Worm (Caenorhabditis elegans) whole organism, L1 larva: ENCODE results near the gene M02E1.3.

Experiments
- C04F5.9 ChIP-seq: sonication (generic microtip); optimal IDR thresholded peaks from 2 replicates; lab custom pipeline; 2016; ENCODE audit warnings: missing genetic modification characterization, missing compliant biosample characterization
- F16B12.6 ChIP-seq: fragments of 150-350 bp; optimal IDR thresholded peaks from 2 replicates; lab custom pipeline; 2014; ENCODE audit warnings: missing biosample characterization, missing genetic modification characterization
- Y116A8C.19 ChIP-seq: sonication (generic microtip); optimal IDR thresholded peaks from 2 replicates; lab custom pipeline; 2016; ENCODE audit warnings: missing compliant biosample characterization, missing genetic modification characterization, borderline replicate concordance
- aha-1 ChIP-seq: fragments of 150-350 bp; optimal IDR thresholded peaks from 2 replicates; lab custom pipeline; 2014; ENCODE audit warnings: missing biosample characterization, missing genetic modification characterization
- alr-1 ChIP-seq: fragments of 200-800 bp; sonication (Bioruptor generic); optimal IDR thresholded peaks from 2 replicates; lab custom pipeline; 2018; ENCODE audit warnings: borderline replicate concordance, mild to moderate bottlenecking, missing genetic modification characterization, missing compliant biosample characterization
- aly-2 ChIP-seq: fragments of 150-350 bp; optimal IDR thresholded peaks from 2 replicates; lab custom pipeline; 2014; ENCODE audit warnings: missing biosample characterization, missing genetic modification characterization
- ceh-63 ChIP-seq: fragments of 200-800 bp; sonication (Bioruptor generic); optimal IDR thresholded peaks from 2 replicates; lab custom pipeline; 2018; ENCODE audit warnings: mild to moderate bottlenecking, missing genetic modification characterization, missing compliant biosample characterization
- ceh-88 ChIP-seq: fragments of 200-800 bp; sonication (Bioruptor generic); IDR thresholded peaks from 2 replicates; pipeline ENCODE4 v1.3.6; 2022; ENCODE audit warnings: missing genetic modification characterization, missing compliant biosample characterization
- ceh-90 ChIP-seq: sonication (generic microtip); optimal IDR thresholded peaks from 2 replicates; lab custom pipeline; 2016; ENCODE audit warnings: missing genetic modification characterization, missing compliant biosample characterization
- dpl-1 ChIP-seq, 3 experiments: fragments of 150-350 bp in 2 of 3; sonication (generic microtip) in 1 of 3; optimal IDR thresholded peaks; 2 replicates each; lab custom pipeline; 2014 to 2017; ENCODE audit warnings: missing biosample characterization in 3 of 3, missing genetic modification characterization in 3 of 3, missing genetic modification reagents in 3 of 3
- dsc-1 ChIP-seq: sonication (generic microtip); optimal IDR thresholded peaks from 2 replicates; lab custom pipeline; 2016; ENCODE audit warnings: mild to moderate bottlenecking, missing genetic modification characterization, missing compliant biosample characterization
- efl-1 ChIP-seq, 4 experiments: fragments of 150-350 bp; optimal IDR thresholded peaks in 3 of 4; peaks in 1 of 4; 1 replicate in 1 of 4; 2 replicates in 3 of 4; lab custom pipeline; 2014; ENCODE audit warnings: missing biosample characterization in 2 of 4, missing genetic modification characterization in 2 of 4, missing genetic modification reagents in 2 of 4
- egl-27 ChIP-seq, 2 experiments: fragments of 150-350 bp in 1 of 2; sonication (generic microtip); optimal IDR thresholded peaks; 3 replicates each; lab custom pipeline; 2017 to 2018; ENCODE audit warnings: missing biosample characterization in 2 of 2, missing genetic modification characterization in 2 of 2, missing genetic modification reagents in 2 of 2
- elt-2 ChIP-seq: sonication (generic microtip); optimal IDR thresholded peaks from 2 replicates; lab custom pipeline; 2016; ENCODE audit warnings: missing genetic modification characterization, mild to moderate bottlenecking, inconsistent platforms, missing compliant biosample characterization, missing genetic modification reagents
- ets-5 ChIP-seq: fragments of 200-800 bp; sonication (Bioruptor generic); IDR thresholded peaks from 2 replicates; pipeline ENCODE4 v1.3.6; 2022; ENCODE audit warnings: missing genetic modification characterization, missing compliant biosample characterization
- fkh-10 ChIP-seq: sonication (generic microtip); optimal IDR thresholded peaks from 2 replicates; lab custom pipeline; 2017; ENCODE audit warnings: missing biosample characterization, missing genetic modification reagents, missing genetic modification characterization
- fkh-4 ChIP-seq: sonication (generic microtip); optimal IDR thresholded peaks from 2 replicates; lab custom pipeline; 2016; ENCODE audit warnings: missing compliant biosample characterization, missing genetic modification characterization, borderline replicate concordance
- fos-1 ChIP-seq: fragments of 150-350 bp; optimal IDR thresholded peaks from 2 replicates; lab custom pipeline; 2014; ENCODE audit warnings: missing biosample characterization, missing genetic modification characterization
- grh-1 ChIP-seq: fragments of 200-800 bp; sonication (Bioruptor generic); IDR thresholded peaks from 2 replicates; pipeline ENCODE4 v1.3.6; 2022; ENCODE audit warnings: missing genetic modification reagents, missing genetic modification characterization, missing compliant biosample characterization
- hlh-17 ChIP-seq: fragments of 200-800 bp; sonication (Bioruptor generic); optimal IDR thresholded peaks from 2 replicates; lab custom pipeline; 2018; ENCODE audit warnings: missing genetic modification characterization, mild to moderate bottlenecking, missing compliant biosample characterization, moderate library complexity, borderline replicate concordance
- hlh-4 ChIP-seq: sonication (generic microtip); optimal IDR thresholded peaks from 2 replicates; lab custom pipeline; 2016; ENCODE audit warnings: mild to moderate bottlenecking, missing genetic modification characterization, missing compliant biosample characterization
- hpl-2 ChIP-seq: fragments of 150-350 bp; optimal IDR thresholded peaks from 2 replicates; lab custom pipeline; 2014; ENCODE audit warnings: missing biosample characterization, missing genetic modification reagents, missing genetic modification characterization
- jun-1 ChIP-seq: fragments of 150-350 bp; optimal IDR thresholded peaks from 2 replicates; lab custom pipeline; 2014; ENCODE audit warnings: missing biosample characterization, missing genetic modification reagents, missing genetic modification characterization
- lin-13 ChIP-seq: fragments of 150-350 bp; optimal IDR thresholded peaks from 2 replicates; lab custom pipeline; 2014; ENCODE audit warnings: missing biosample characterization, missing genetic modification reagents, missing genetic modification characterization
- lin-35 ChIP-seq, 2 experiments: fragments of 150-350 bp; optimal IDR thresholded peaks; 2 replicates each; lab custom pipeline; 2014; ENCODE audit warnings: missing biosample characterization in 2 of 2, missing genetic modification characterization in 2 of 2, missing genetic modification reagents in 2 of 2
- lin-39 ChIP-seq: fragments of 150-350 bp; optimal IDR thresholded peaks from 2 replicates; lab custom pipeline; 2014; ENCODE audit warnings: missing biosample characterization, missing genetic modification reagents, missing genetic modification characterization
- lsy-2 ChIP-seq, 2 experiments: fragments of 150-350 bp; optimal IDR thresholded peaks; 2 replicates each; lab custom pipeline; 2014; ENCODE audit warnings: missing biosample characterization in 2 of 2, missing genetic modification characterization in 2 of 2
- mdl-1 ChIP-seq, 2 experiments: fragments of 150-350 bp; optimal IDR thresholded peaks; 2 replicates each; lab custom pipeline; 2014 to 2017; ENCODE audit warnings: missing biosample characterization in 2 of 2, missing genetic modification characterization in 2 of 2, inconsistent platforms in 1 of 2
- mef-2 ChIP-seq: fragments of 150-350 bp; optimal IDR thresholded peaks from 2 replicates; lab custom pipeline; 2014; ENCODE audit warnings: missing biosample characterization, missing genetic modification characterization
- nhr-11 ChIP-seq: fragments of 150-350 bp; optimal IDR thresholded peaks from 2 replicates; lab custom pipeline; 2014; ENCODE audit warnings: missing biosample characterization, missing genetic modification characterization
- nhr-19 ChIP-seq: fragments of 200-800 bp; sonication (Bioruptor generic); conservative IDR thresholded peaks from 2 replicates; pipeline ENCODE4 v1.3.6; 2022; ENCODE audit warnings: missing genetic modification characterization, missing compliant biosample characterization
- nhr-237 ChIP-seq: fragments of 150-350 bp; optimal IDR thresholded peaks from 2 replicates; lab custom pipeline; 2014; ENCODE audit warnings: missing biosample characterization, missing genetic modification characterization
- nhr-71 ChIP-seq: sonication (generic microtip); optimal IDR thresholded peaks from 2 replicates; lab custom pipeline; 2016; ENCODE audit warnings: mild to moderate bottlenecking, missing genetic modification characterization, moderate library complexity, missing compliant biosample characterization
- nhr-77 ChIP-seq: fragments of 150-350 bp; optimal IDR thresholded peaks from 2 replicates; lab custom pipeline; 2014; ENCODE audit warnings: missing biosample characterization, missing genetic modification characterization
- nhr-84 ChIP-seq: sonication (generic microtip); optimal IDR thresholded peaks from 2 replicates; lab custom pipeline; 2017; ENCODE audit warnings: missing biosample characterization, missing genetic modification characterization
- nhr-85 ChIP-seq: sonication (generic microtip); peaks from one replicate; lab custom pipeline; 2016; ENCODE audit warnings: missing genetic modification characterization, inconsistent platforms, missing compliant biosample characterization
- pag-3 ChIP-seq: sonication (generic microtip); optimal IDR thresholded peaks from 2 replicates; lab custom pipeline; 2017; ENCODE audit warnings: missing genetic modification characterization, mild to moderate bottlenecking, missing compliant biosample characterization, antibody characterized with exemption, borderline replicate concordance; ENCODE audit not compliant: insufficient read depth
- pax-3 ChIP-seq: fragments of 200-800 bp; sonication (Bioruptor generic); optimal IDR thresholded peaks from 2 replicates; lab custom pipeline; 2018; ENCODE audit warnings: mild to moderate bottlenecking, missing genetic modification characterization, moderate library complexity, missing compliant biosample characterization
- pqm-1 ChIP-seq: sonication (generic microtip); optimal IDR thresholded peaks from 3 replicates; lab custom pipeline; 2017; ENCODE audit warnings: missing biosample characterization, missing genetic modification characterization
- rnt-1 ChIP-seq: sonication (generic microtip); optimal IDR thresholded peaks from 2 replicates; lab custom pipeline; 2016; ENCODE audit warnings: mild to moderate bottlenecking, missing genetic modification characterization, moderate library complexity, missing compliant biosample characterization
- skn-1 ChIP-seq: fragments of 150-350 bp; optimal IDR thresholded peaks from 2 replicates; lab custom pipeline; 2014; ENCODE audit warnings: missing biosample characterization, missing genetic modification characterization
- snpc-4 ChIP-seq: fragments of 150-350 bp; optimal IDR thresholded peaks from 2 replicates; lab custom pipeline; 2014; ENCODE audit warnings: missing biosample characterization, missing genetic modification characterization
- snu-23 ChIP-seq: sonication (generic microtip); optimal IDR thresholded peaks from 2 replicates; lab custom pipeline; 2016; ENCODE audit warnings: missing genetic modification characterization, missing compliant biosample characterization
- sox-4 ChIP-seq: sonication (generic microtip); optimal IDR thresholded peaks from 2 replicates; lab custom pipeline; 2016; ENCODE audit warnings: missing genetic modification characterization, missing compliant biosample characterization
- sptf-1 ChIP-seq: fragments of 150-350 bp; optimal IDR thresholded peaks from 2 replicates; lab custom pipeline; 2014; ENCODE audit warnings: missing biosample characterization, missing genetic modification characterization
- sup-37 ChIP-seq: fragments of 200-800 bp; sonication (Bioruptor generic); optimal IDR thresholded peaks from 2 replicates; lab custom pipeline; 2018; ENCODE audit warnings: mild to moderate bottlenecking, missing genetic modification characterization, missing compliant biosample characterization
- swsn-7 ChIP-seq: sonication (generic microtip); optimal IDR thresholded peaks from 2 replicates; lab custom pipeline; 2016; ENCODE audit warnings: missing genetic modification characterization, missing compliant biosample characterization
- tlp-1 ChIP-seq: fragments of 150-350 bp; optimal IDR thresholded peaks from 2 replicates; lab custom pipeline; 2014; ENCODE audit warnings: missing biosample characterization, missing genetic modification characterization
- unc-30 ChIP-seq: sonication (generic microtip); optimal IDR thresholded peaks from 2 replicates; lab custom pipeline; 2017; ENCODE audit warnings: missing biosample characterization, missing genetic modification characterization
- unc-62 ChIP-seq: fragments of 150-350 bp; optimal IDR thresholded peaks from 2 replicates; lab custom pipeline; 2014; ENCODE audit warnings: missing biosample characterization, missing genetic modification reagents, missing genetic modification characterization
- xbp-1 ChIP-seq: sonication (generic microtip); optimal IDR thresholded peaks from 2 replicates; lab custom pipeline; 2016; ENCODE audit warnings: missing genetic modification characterization, missing compliant biosample characterization
- zip-4 ChIP-seq: fragments of 200-800 bp; sonication (Bioruptor generic); optimal IDR thresholded peaks from 2 replicates; lab custom pipeline; 2018; ENCODE audit warnings: mild to moderate bottlenecking, missing genetic modification characterization, moderate library complexity, missing compliant biosample characterization

The M02E1.3 gene

DNA sequence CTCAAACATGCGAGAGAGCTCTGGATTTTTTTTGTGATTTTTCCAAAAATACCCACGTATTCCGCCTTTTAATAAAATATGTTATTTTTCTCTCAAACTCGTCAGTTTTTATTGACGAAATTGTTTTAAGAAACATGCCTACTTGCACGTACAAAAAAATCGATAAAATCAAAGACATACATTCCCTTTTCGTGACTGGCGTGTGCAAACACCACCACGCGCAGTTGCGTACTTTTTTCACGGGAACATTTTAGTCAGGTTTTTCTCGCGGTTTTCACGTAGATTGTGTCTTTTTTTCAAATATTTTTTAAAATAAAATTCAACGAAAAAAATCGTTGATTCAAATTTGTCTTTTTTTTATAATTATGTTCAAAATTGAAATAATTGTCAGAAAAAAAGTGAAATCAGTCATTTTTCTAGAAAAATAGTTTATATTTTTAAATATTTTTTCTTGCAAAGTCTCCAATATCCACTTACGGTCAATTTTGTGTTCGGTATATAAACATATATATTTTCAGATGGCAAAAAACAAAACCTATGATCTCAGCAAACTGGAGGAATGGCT is 3.4 kb downstream of the M02E1.3 start, which contains the start of gene M02E1.1 (continued):
- no peak for TF ChIP-seq hlh-17 (GFP tag; lab: Kevin White, UChicago)
- TF ChIP-seq C04F5.9 = no peak
- peak; percentile 20 for TF ChIP-seq dsc-1 (tag; lab: Kevin White, UChicago)
- TF ChIP-seq lin-13 (GFP tag; lab: Kevin White, UChicago) = no peak
- TF ChIP-seq pax-3 (tag; lab: Kevin White, UChicago) = no peak
- no peak for TF ChIP-seq sptf-1 (tag; lab: Kevin White, UChicago)
- peak; percentile 33 for TF ChIP-seq nhr-85
- no peak for TF ChIP-seq fos-1 (tag; lab: Kevin White, UChicago)
- TF ChIP-seq nhr-84 = no peak
- no peak for TF ChIP-seq unc-30 (tag; lab: Kevin White, UChicago)
- TF ChIP-seq fkh-10 (GFP tag; lab: Kevin White, UChicago) = no peak
- no peak for TF ChIP-seq ets-5 (GFP tag; lab: Robert Waterston, UW)
- peak in 1 of 2 experiments; percentile 22 for TF ChIP-seq efl-1 (optimal IDR thresholded peaks at IDR 0.05; lab: Kevin White, UChicago)
- peak; percentile 20 to 55 for TF ChIP-seq efl-1 (GFP tag; optimal IDR thresholded peaks at IDR 0.05 in 1 of 2; lab: Kevin White, UChicago)
- no peak for TF ChIP-seq aly-2 (tag; lab: Kevin White, UChicago)
- TF ChIP-seq sup-37 (GFP tag; lab: Kevin White, UChicago) = no peak
- TF ChIP-seq nhr-11 = no peak
- no peak for TF ChIP-seq fkh-4 (tag; lab: Kevin White, UChicago)
- no peak for TF ChIP-seq tlp-1 (tag; lab: Kevin White, UChicago)
- peak; percentile 19 for TF ChIP-seq aha-1 (tag; lab: Kevin White, UChicago)
- no peak for TF ChIP-seq elt-2 (tag; lab: Kevin White, UChicago)
- no peak for TF ChIP-seq alr-1 (tag; lab: Kevin White, UChicago)
- TF ChIP-seq lsy-2 (tag; optimal IDR thresholded peaks at IDR 0.05; lab: Kevin White, UChicago) = peak; percentile 22 to 51
- no peak for TF ChIP-seq hpl-2
- no peak for TF ChIP-seq lin-39 (tag; lab: Kevin White, UChicago)
- no peak for TF ChIP-seq grh-1 (GFP tag; lab: Robert Waterston, UW)
- peak; percentile 6 for TF ChIP-seq snpc-4 (tag; lab: Kevin White, UChicago)
- TF ChIP-seq pag-3 (tag; lab: Kevin White, UChicago) = no peak
- no peak for TF ChIP-seq skn-1 (tag; lab: Kevin White, UChicago)
- TF ChIP-seq mdl-1 (tag; optimal IDR thresholded peaks at IDR 0.05; lab: Kevin White, UChicago) = peak in 1 of 2 experiments; percentile 42
- TF ChIP-seq F16B12.6 (tag; lab: Kevin White, UChicago) = peak; percentile 89
- TF ChIP-seq Y116A8C.19 (tag; lab: Kevin White, UChicago) = no peak
- no peak for TF ChIP-seq jun-1 (tag; lab: Kevin White, UChicago)
- no peak for TF ChIP-seq xbp-1 (tag; lab: Kevin White, UChicago)
- TF ChIP-seq dpl-1 (GFP tag; optimal IDR thresholded peaks at IDR 0.05; lab: Kevin White, UChicago) = peak in 2 of 3 experiments; percentile 26 to 38
- TF ChIP-seq nhr-19 (GFP tag; lab: Robert Waterston, UW) = no peak
- no peak for TF ChIP-seq sox-4
- TF ChIP-seq zip-4 = no peak
- TF ChIP-seq lin-35 (GFP tag; optimal IDR thresholded peaks at IDR 0.05; lab: Kevin White, UChicago) = peak in 1 of 2 experiments; percentile 66
- peak; percentile 25 for TF ChIP-seq rnt-1 (tag; lab: Kevin White, UChicago)
- no peak for TF ChIP-seq pqm-1 (tag; lab: Kevin White, UChicago)
- no peak for TF ChIP-seq ceh-88 (GFP tag; lab: Robert Waterston, UW)
- TF ChIP-seq unc-62 (GFP tag; lab: Kevin White, UChicago) = no peak
- TF ChIP-seq ceh-90 (tag; lab: Kevin White, UChicago) = no peak
- no peak for TF ChIP-seq nhr-237 (tag; lab: Kevin White, UChicago)
- no peak for TF ChIP-seq hlh-4 (tag; lab: Kevin White, UChicago)
- no peak for TF ChIP-seq egl-27 (tag; optimal IDR thresholded peaks at IDR 0.05; lab: Kevin White, UChicago)
- TF ChIP-seq snu-23 (GFP tag; lab: Kevin White, UChicago) = peak; percentile 45
- peak; percentile 53 for TF ChIP-seq nhr-71
- TF ChIP-seq swsn-7 (tag; lab: Kevin White, UChicago) = peak; percentile 21
- TF ChIP-seq nhr-77 (tag; lab: Kevin White, UChicago) = no peak
- TF ChIP-seq ceh-63 (GFP tag; lab: Kevin White, UChicago) = no peak
- TF ChIP-seq mef-2 (tag; lab: Kevin White, UChicago) = no peak
